Worm (Caenorhabditis elegans): ENCODE data around the gene F52C6.3.
A peak's percentile ranks its signal among the peaks of the same experiment; 100 is the strongest.

The F52C6.3 gene

DNA sequence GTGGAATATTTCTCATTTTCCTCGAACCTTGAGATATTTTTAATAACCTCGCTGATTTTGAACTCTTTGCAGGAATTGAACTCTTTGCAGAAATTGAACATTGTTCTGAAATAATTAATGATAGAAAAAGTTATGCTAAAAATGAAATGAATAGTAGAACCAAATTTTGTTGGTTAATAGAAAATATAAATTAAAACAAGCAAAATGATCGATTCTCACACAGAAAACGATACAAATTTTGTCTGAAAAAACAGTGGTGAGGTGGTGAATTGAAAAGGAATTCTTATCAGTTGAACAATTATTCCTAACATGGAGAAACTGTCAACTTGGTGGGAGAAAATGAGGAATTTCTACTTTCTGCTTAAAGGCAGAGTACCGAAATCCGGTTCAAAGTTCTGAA, 39.9 kb upstream of the F52C6.3 start, which contains the start of gene math-6:
Gene math-6, minus strand, starts transcription at position 101 of the 400 bp plus-strand sequence.
- TF ChIP-seq nhr-20 (tag; optimal IDR thresholded peaks at IDR 0.05): no peak
- no peak for TF ChIP-seq alr-1 (tag; optimal IDR thresholded peaks at IDR 0.05; ENCODE audit: borderline replicate concordance)

DNA sequence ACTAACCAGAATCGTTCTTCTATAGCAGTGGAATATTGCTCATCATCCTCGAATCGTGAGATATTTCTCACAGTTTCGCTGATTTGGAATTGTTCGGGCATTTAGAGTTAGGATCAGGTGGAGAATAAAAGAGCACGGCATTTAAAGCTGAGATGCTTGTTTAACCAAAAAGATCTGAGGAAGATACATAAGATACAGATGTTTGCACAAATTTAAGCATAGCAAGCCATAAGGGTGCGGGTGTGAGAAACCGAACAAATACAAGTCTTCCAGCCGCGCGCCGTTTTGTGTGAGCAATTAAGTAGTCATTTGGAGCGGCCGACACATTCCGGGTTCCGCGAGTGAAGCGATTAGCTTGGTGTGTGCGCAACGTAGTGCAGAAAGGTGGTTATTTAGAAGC, 38.2 kb upstream of the F52C6.3 start, which contains the start of gene math-7:
Gene math-7, minus strand, starts transcription at position 101 of the 400 bp plus-strand sequence.
- TF ChIP-seq nhr-237 (tag; optimal IDR thresholded peaks at IDR 0.05) (no peak), ceh-90 (tag; optimal IDR thresholded peaks at IDR 0.05) (no peak), ceh-63 (GFP tag; optimal IDR thresholded peaks at IDR 0.05) (no peak), nhr-19 (GFP tag; conservative IDR thresholded peaks at IDR 0.05) (no peak), ztf-4 (tag; optimal IDR thresholded peaks at IDR 0.05) (no peak), nhr-47 (tag; optimal IDR thresholded peaks at IDR 0.05) (no peak), aha-1 (tag; optimal IDR thresholded peaks at IDR 0.05) (no peak), fkh-4 (tag; optimal IDR thresholded peaks at IDR 0.05; ENCODE audit: borderline replicate concordance) (no peak), nhr-71 (tag; optimal IDR thresholded peaks at IDR 0.05) (no peak), hlh-17 (GFP tag; optimal IDR thresholded peaks at IDR 0.05; ENCODE audit: borderline replicate concordance) (no peak), alr-1 (tag; optimal IDR thresholded peaks at IDR 0.05; ENCODE audit: borderline replicate concordance) (no peak), skn-1 (tag; optimal IDR thresholded peaks at IDR 0.05) (no peak), nhr-12 (tag; optimal IDR thresholded peaks at IDR 0.05) (no peak), sptf-1 (tag; optimal IDR thresholded peaks at IDR 0.05) (no peak), blmp-1 (tag; optimal IDR thresholded peaks at IDR 0.05) (no peak), ets-5 (GFP tag; IDR thresholded peaks at IDR 0.05) (no peak)

ce11 chrII:1889071-1889470, 35.5 kb upstream of the F52C6.3 start, which contains the start of gene math-8:
TSS of gene math-8 (minus strand) at chrII:1889171.
- TF ChIP-seq ets-5 (GFP tag; IDR thresholded peaks at IDR 0.05): no peak
- TF ChIP-seq hlh-4 (tag; optimal IDR thresholded peaks at IDR 0.05): no peak
- no peak for TF ChIP-seq egl-27 (tag; optimal IDR thresholded peaks at IDR 0.05)
- no peak for TF ChIP-seq irx-1 (tag; optimal IDR thresholded peaks at IDR 0.05)
- no peak for TF ChIP-seq unc-30 (tag; optimal IDR thresholded peaks at IDR 0.05)

ce11 chrII:1890682-1891081, 33.9 kb upstream of the F52C6.3 start, which contains the start of gene math-9:
TSS of gene math-9 (minus strand) at chrII:1890782.
- TF ChIP-seq ceh-88 (GFP tag; IDR thresholded peaks at IDR 0.05) (no peak), efl-1 (optimal IDR thresholded peaks at IDR 0.05) (no peak), efl-1 (GFP tag; optimal IDR thresholded peaks at IDR 0.05 in 1 of 2) (peak in 1 of 2 experiments; percentile 45)

ce11 chrII:1893912-1894311, 30.6 kb upstream of the F52C6.3 start, which contains the start of gene C16C4.1:
TSS of gene C16C4.1 (plus strand) at chrII:1894212.
- TF ChIP-seq ceh-90 (tag; optimal IDR thresholded peaks at IDR 0.05): no peak
- no peak for TF ChIP-seq C16A3.4 (tag; optimal IDR thresholded peaks at IDR 0.05)
- no peak for TF ChIP-seq mdl-1 (tag; optimal IDR thresholded peaks at IDR 0.05)
- TF ChIP-seq lin-39 (tag; optimal IDR thresholded peaks at IDR 0.05): no peak

DNA sequence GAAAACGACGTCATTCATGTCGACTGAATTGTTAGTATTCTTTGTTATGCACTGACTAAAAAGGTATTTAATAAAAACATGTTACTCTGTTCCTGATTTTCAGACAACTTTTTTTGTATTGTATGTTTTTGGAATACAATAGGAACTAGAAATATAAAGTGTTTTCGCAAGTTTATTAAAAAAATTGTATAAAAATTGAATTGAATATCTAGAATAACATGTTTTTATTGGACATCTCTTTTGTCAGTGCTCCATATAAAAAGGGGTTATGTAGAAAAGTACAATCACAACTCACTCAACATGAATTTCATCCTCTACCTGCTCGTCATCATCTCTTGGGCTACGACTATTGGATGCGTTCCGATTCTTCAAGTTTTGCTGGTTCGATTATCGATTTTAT, 29.3 kb upstream of the F52C6.3 start, which contains the start of gene C46F9.5:
Gene C46F9.5, plus strand, starts transcription at position 301 of the 400 bp plus-strand sequence.
- TF ChIP-seq hlh-4 (tag; optimal IDR thresholded peaks at IDR 0.05) (no peak), efl-3 (GFP tag; optimal IDR thresholded peaks at IDR 0.05) (no peak), zag-1 (tag; optimal IDR thresholded peaks at IDR 0.05) (no peak), C34B4.2 (tag; optimal IDR thresholded peaks at IDR 0.05) (no peak), elt-3 (tag; optimal IDR thresholded peaks at IDR 0.05) (no peak), unc-30 (tag; optimal IDR thresholded peaks at IDR 0.05) (no peak), aha-1 (tag; optimal IDR thresholded peaks at IDR 0.05) (no peak), blmp-1 (tag; optimal IDR thresholded peaks at IDR 0.05) (no peak), mep-1 (tag; optimal IDR thresholded peaks at IDR 0.05) (no peak), C04F5.9 (tag; optimal IDR thresholded peaks at IDR 0.05) (no peak), lin-39 (tag; optimal IDR thresholded peaks at IDR 0.05) (no peak), snpc-4 (tag; optimal IDR thresholded peaks at IDR 0.05) (no peak), pax-3 (tag; optimal IDR thresholded peaks at IDR 0.05) (no peak), ztf-4 (tag; optimal IDR thresholded peaks at IDR 0.05) (no peak), nhr-47 (tag; optimal IDR thresholded peaks at IDR 0.05) (no peak), lin-13 (GFP tag; optimal IDR thresholded peaks at IDR 0.05) (no peak), jun-1 (tag; optimal IDR thresholded peaks at IDR 0.05) (no peak), unc-130 (tag; optimal IDR thresholded peaks at IDR 0.05) (no peak), nhr-76 (tag; optimal IDR thresholded peaks at IDR 0.05) (no peak)
